Fruit fly (Drosophila melanogaster) whole organism, embryonic: ENCODE measurements around the gene Spx.

Source experiments
- BEAF-32 ChIP-seq: fragments of 200-800 bp; sonication (Bioruptor generic); optimal IDR thresholded peaks from 3 replicates; lab custom pipeline; 2017; ENCODE audit warnings: missing biosample characterization, missing genetic modification characterization, mild to moderate bottlenecking, moderate library complexity, missing genetic modification reagents
- BtbVII ChIP-seq: fragments of 200-800 bp; sonication (Bioruptor generic); optimal IDR thresholded peaks from 3 replicates; lab custom pipeline; 2017; ENCODE audit warnings: missing biosample characterization, mild to moderate bottlenecking, missing genetic modification characterization
- CG10147 ChIP-seq: fragments of 200-800 bp; sonication (Bioruptor generic); optimal IDR thresholded peaks from 2 replicates; lab custom pipeline; 2019; ENCODE audit warnings: missing biosample characterization, mild to moderate bottlenecking, missing genetic modification characterization, moderate library complexity
- CG10543 ChIP-seq: fragments of 200-800 bp; sonication (Bioruptor generic); optimal IDR thresholded peaks from 3 replicates; lab custom pipeline; 2017; ENCODE audit warnings: missing biosample characterization, mild to moderate bottlenecking, missing genetic modification characterization, moderate library complexity
- CG12155 ChIP-seq: fragments of 200-800 bp; sonication (Bioruptor generic); optimal IDR thresholded peaks from 3 replicates; lab custom pipeline; 2016; ENCODE audit warnings: missing biosample characterization, missing genetic modification characterization
- CG12744 ChIP-seq: fragments of 200-800 bp; sonication (Bioruptor generic); optimal IDR thresholded peaks from 2 replicates; lab custom pipeline; 2016; ENCODE audit warnings: missing biosample characterization, missing genetic modification characterization
- CG14667 ChIP-seq: fragments of 200-800 bp; sonication (Bioruptor generic); IDR thresholded peaks from 2 replicates; pipeline ENCODE4 v1.3.6; 2022; ENCODE audit warnings: missing biosample characterization, missing genetic modification characterization
- CG14965 ChIP-seq: fragments of 200-800 bp; sonication (Bioruptor generic); optimal IDR thresholded peaks from 2 replicates; lab custom pipeline; 2016; ENCODE audit warnings: missing biosample characterization, missing genetic modification characterization, borderline replicate concordance
- CG16779 ChIP-seq: fragments of 200-800 bp; sonication (Bioruptor generic); IDR thresholded peaks from 2 replicates; pipeline ENCODE4 v1.3.6; 2022; ENCODE audit warnings: missing biosample characterization, missing genetic modification characterization
- CG17359 ChIP-seq: fragments of 200-800 bp; sonication (Bioruptor generic); optimal IDR thresholded peaks from 3 replicates; lab custom pipeline; 2018; ENCODE audit warnings: missing biosample characterization, mild to moderate bottlenecking, missing genetic modification characterization, moderate library complexity
- CG2712 ChIP-seq: fragments of 200-800 bp; optimal IDR thresholded peaks from 3 replicates; lab custom pipeline; 2019; ENCODE audit warnings: missing biosample characterization, mild to moderate bottlenecking, missing genetic modification characterization, moderate library complexity
- CG34376 ChIP-seq: fragments of 200-800 bp; sonication (Bioruptor generic); optimal IDR thresholded peaks from 2 replicates; lab custom pipeline; 2018; ENCODE audit warnings: missing biosample characterization, mild to moderate bottlenecking, missing genetic modification characterization
- CG3847 ChIP-seq: fragments of 200-800 bp; sonication (Bioruptor generic); IDR thresholded peaks from 2 replicates; pipeline ENCODE4 v1.3.6; 2022; ENCODE audit warnings: missing biosample characterization, missing genetic modification characterization
- CG6175 ChIP-seq: fragments of 200-800 bp; sonication (Bioruptor generic); IDR thresholded peaks from 3 replicates; pipeline ENCODE4 v1.3.6; 2022; ENCODE audit warnings: missing biosample characterization, missing genetic modification characterization
- CG6272 ChIP-seq: fragments of 200-800 bp; sonication (Bioruptor generic); IDR thresholded peaks from 2 replicates; pipeline ENCODE4 v1.3.6; 2022; ENCODE audit warnings: missing biosample characterization, missing genetic modification characterization
- CG7357 ChIP-seq: fragments of 200-800 bp; sonication (Bioruptor generic); IDR thresholded peaks from 3 replicates; pipeline ENCODE4 v1.3.6; 2022; ENCODE audit warnings: missing biosample characterization, missing genetic modification characterization
- CG7745 ChIP-seq: fragments of 200-800 bp; sonication (Bioruptor generic); optimal IDR thresholded peaks from 2 replicates; lab custom pipeline; 2018; ENCODE audit warnings: missing biosample characterization, mild to moderate bottlenecking, missing genetic modification characterization, moderate library complexity
- CG7987 ChIP-seq: fragments of 200-800 bp; sonication (Bioruptor generic); optimal IDR thresholded peaks from 2 replicates; lab custom pipeline; 2018; ENCODE audit warnings: missing biosample characterization, mild to moderate bottlenecking, missing genetic modification characterization, moderate library complexity
- Doc3 ChIP-seq: fragments of 200-800 bp; sonication (Bioruptor generic); IDR thresholded peaks from 3 replicates; pipeline ENCODE4 v1.3.6; 2022; ENCODE audit warnings: missing biosample characterization, missing genetic modification characterization; ENCODE audit not compliant: partially characterized antibody
- Dref ChIP-seq: fragments of 200-800 bp; sonication (Bioruptor generic); IDR thresholded peaks from 2 replicates; pipeline ENCODE4 v1.3.6; 2022; ENCODE audit warnings: missing biosample characterization, missing genetic modification characterization
- Ets97D ChIP-seq: fragments of 200-800 bp; sonication (Bioruptor generic); optimal IDR thresholded peaks from 3 replicates; lab custom pipeline; 2016; ENCODE audit warnings: missing biosample characterization, missing genetic modification characterization
- GATAe ChIP-seq: fragments of 200-800 bp; sonication (Bioruptor generic); conservative IDR thresholded peaks from 2 replicates; pipeline ENCODE4 v1.3.6; 2022; ENCODE audit warnings: missing biosample characterization, missing genetic modification characterization
- H15 ChIP-seq: fragments of 200-800 bp; sonication (Bioruptor generic); IDR thresholded peaks from 3 replicates; pipeline ENCODE4 v1.3.6; 2022; ENCODE audit warnings: missing biosample characterization, missing genetic modification characterization
- Hey ChIP-seq: fragments of 200-800 bp; sonication (Bioruptor generic); optimal IDR thresholded peaks from 3 replicates; lab custom pipeline; 2018; ENCODE audit warnings: missing biosample characterization, mild to moderate bottlenecking, missing genetic modification characterization
- Hmr ChIP-seq: fragments of 200-800 bp; sonication (Bioruptor generic); optimal IDR thresholded peaks from 3 replicates; lab custom pipeline; 2017; ENCODE audit warnings: mild to moderate bottlenecking, missing biosample characterization, missing genetic modification reagents, missing genetic modification characterization
- Med ChIP-seq: fragments of 200-800 bp; sonication (Bioruptor generic); peaks from one replicate; lab custom pipeline; 2016; ENCODE audit warnings: missing biosample characterization, missing genetic modification characterization, mild to moderate bottlenecking, inconsistent platforms, moderate library complexity
- Ravus ChIP-seq: fragments of 200-800 bp; sonication (Bioruptor generic); IDR thresholded peaks from 2 replicates; pipeline ENCODE4 v1.3.6; 2022; ENCODE audit warnings: missing biosample characterization, missing genetic modification characterization
- TFAM ChIP-seq: fragments of 200-800 bp; sonication (Bioruptor generic); optimal IDR thresholded peaks from 2 replicates; lab custom pipeline; 2017; ENCODE audit warnings: missing biosample characterization, missing genetic modification characterization, inconsistent platforms
- amos ChIP-seq: fragments of 200-800 bp; sonication (Bioruptor generic); IDR thresholded peaks from 2 replicates; pipeline ENCODE4 v1.3.6; 2022; ENCODE audit warnings: missing biosample characterization, missing genetic modification characterization; ENCODE audit not compliant: partially characterized antibody
- aop ChIP-seq: fragments of 200-800 bp; sonication (Bioruptor generic); IDR thresholded peaks from 2 replicates; pipeline ENCODE4 v1.3.6; 2022; ENCODE audit warnings: missing biosample characterization, missing genetic modification characterization
- bsh ChIP-seq, 2 experiments: fragments of 200-800 bp; sonication (Bioruptor generic); optimal IDR thresholded peaks; 2 replicates each; lab custom pipeline; 2017 to 2018; ENCODE audit warnings: mild to moderate bottlenecking in 2 of 2, missing biosample characterization in 2 of 2, missing genetic modification characterization in 2 of 2, moderate library complexity in 1 of 2
- crp ChIP-seq, 2 experiments: fragments of 200-800 bp; sonication (Bioruptor generic); optimal IDR thresholded peaks; 2 replicates in 1 of 2; 3 replicates in 1 of 2; lab custom pipeline; 2017; ENCODE audit warnings: missing biosample characterization in 2 of 2, missing genetic modification characterization in 2 of 2, mild to moderate bottlenecking in 1 of 2, moderate library complexity in 1 of 2
- cwo ChIP-seq: fragments of 200-800 bp; sonication (Bioruptor generic); optimal IDR thresholded peaks from 3 replicates; lab custom pipeline; 2017; ENCODE audit warnings: missing biosample characterization, missing genetic modification characterization, mild to moderate bottlenecking, moderate library complexity, missing genetic modification reagents
- dpn ChIP-seq, 2 experiments: fragments of 200-800 bp; sonication (Bioruptor generic); optimal IDR thresholded peaks; 3 replicates each; lab custom pipeline; 2016; ENCODE audit warnings: missing biosample characterization in 2 of 2, missing genetic modification characterization in 2 of 2
- exex ChIP-seq: fragments of 200-800 bp; sonication (Bioruptor generic); optimal IDR thresholded peaks from 4 replicates; lab custom pipeline; 2018; ENCODE audit warnings: missing biosample characterization, mild to moderate bottlenecking, missing genetic modification characterization, moderate library complexity
- fd3F ChIP-seq: fragments of 200-800 bp; sonication (Bioruptor generic); optimal IDR thresholded peaks from 2 replicates; lab custom pipeline; 2018; ENCODE audit warnings: missing biosample characterization, mild to moderate bottlenecking, missing genetic modification characterization, moderate library complexity
- ftz-f1 ChIP-seq: fragments of 200-800 bp; sonication (Bioruptor generic); optimal IDR thresholded peaks from 2 replicates; lab custom pipeline; 2016; ENCODE audit warnings: missing biosample characterization, missing genetic modification characterization
- fu2 ChIP-seq: fragments of 200-800 bp; sonication (Bioruptor generic); optimal IDR thresholded peaks from 2 replicates; lab custom pipeline; 2016; ENCODE audit warnings: missing biosample characterization, missing genetic modification characterization
- her ChIP-seq: fragments of 200-800 bp; sonication (Bioruptor generic); optimal IDR thresholded peaks from 2 replicates; lab custom pipeline; 2016; ENCODE audit warnings: missing biosample characterization, missing genetic modification characterization
- lab ChIP-seq: fragments of 200-800 bp; sonication (Bioruptor generic); optimal IDR thresholded peaks from 3 replicates; lab custom pipeline; 2017; ENCODE audit warnings: missing biosample characterization, missing genetic modification characterization, mild to moderate bottlenecking, moderate library complexity, missing genetic modification reagents
- lilli ChIP-seq: fragments of 200-800 bp; sonication (Bioruptor generic); optimal IDR thresholded peaks from 3 replicates; lab custom pipeline; 2016; ENCODE audit warnings: missing biosample characterization, missing genetic modification characterization
- mam ChIP-seq: fragments of 200-800 bp; sonication (Bioruptor generic); optimal IDR thresholded peaks from 3 replicates; lab custom pipeline; 2016; ENCODE audit warnings: missing biosample characterization, missing genetic modification characterization
- mirr ChIP-seq: fragments of 200-800 bp; sonication (Bioruptor generic); optimal IDR thresholded peaks from 3 replicates; lab custom pipeline; 2018; ENCODE audit warnings: missing biosample characterization, mild to moderate bottlenecking, missing genetic modification characterization
- mld ChIP-seq: fragments of 200-800 bp; sonication (Bioruptor generic); IDR thresholded peaks from 3 replicates; pipeline ENCODE4 v1.3.6; 2022; ENCODE audit warnings: missing biosample characterization, missing genetic modification characterization; ENCODE audit not compliant: partially characterized antibody
- p53 ChIP-seq: fragments of 200-800 bp; sonication (Bioruptor generic); optimal IDR thresholded peaks from 2 replicates; lab custom pipeline; 2016; ENCODE audit warnings: missing biosample characterization, missing genetic modification characterization
- schlank ChIP-seq: fragments of 200-800 bp; sonication (Bioruptor generic); optimal IDR thresholded peaks from 2 replicates; lab custom pipeline; 2018; ENCODE audit warnings: missing biosample characterization, mild to moderate bottlenecking, missing genetic modification characterization
- scrt ChIP-seq: fragments of 200-800 bp; sonication (Bioruptor generic); optimal IDR thresholded peaks from 2 replicates; lab custom pipeline; 2018; ENCODE audit warnings: missing biosample characterization, mild to moderate bottlenecking, missing genetic modification characterization, moderate library complexity
- sna ChIP-seq: fragments of 200-800 bp; sonication (Bioruptor generic); IDR thresholded peaks from 2 replicates; pipeline ENCODE4 v1.3.6; 2022; ENCODE audit warnings: missing biosample characterization, missing genetic modification characterization; ENCODE audit not compliant: partially characterized antibody
- sqz ChIP-seq: fragments of 200-800 bp; sonication (Bioruptor generic); optimal IDR thresholded peaks from 3 replicates; lab custom pipeline; 2018; ENCODE audit warnings: missing biosample characterization, mild to moderate bottlenecking, missing genetic modification characterization
- sr ChIP-seq: fragments of 200-800 bp; sonication (Bioruptor generic); IDR thresholded peaks from 3 replicates; pipeline ENCODE4 v1.3.6; 2022; ENCODE audit warnings: missing biosample characterization, missing genetic modification characterization
- sug ChIP-seq: fragments of 200-800 bp; optimal IDR thresholded peaks from 2 replicates; lab custom pipeline; 2019; ENCODE audit warnings: missing biosample characterization, mild to moderate bottlenecking, missing genetic modification characterization, moderate library complexity
- yki ChIP-seq: fragments of >200 bp; optimal IDR thresholded peaks from 3 replicates; lab custom pipeline; 2018
- z ChIP-seq: fragments of 200-800 bp; sonication (Bioruptor generic); IDR thresholded peaks from 3 replicates; pipeline ENCODE4 v1.3.6; 2022; ENCODE audit warnings: missing biosample characterization, missing genetic modification characterization

Gene Spx

DNA sequence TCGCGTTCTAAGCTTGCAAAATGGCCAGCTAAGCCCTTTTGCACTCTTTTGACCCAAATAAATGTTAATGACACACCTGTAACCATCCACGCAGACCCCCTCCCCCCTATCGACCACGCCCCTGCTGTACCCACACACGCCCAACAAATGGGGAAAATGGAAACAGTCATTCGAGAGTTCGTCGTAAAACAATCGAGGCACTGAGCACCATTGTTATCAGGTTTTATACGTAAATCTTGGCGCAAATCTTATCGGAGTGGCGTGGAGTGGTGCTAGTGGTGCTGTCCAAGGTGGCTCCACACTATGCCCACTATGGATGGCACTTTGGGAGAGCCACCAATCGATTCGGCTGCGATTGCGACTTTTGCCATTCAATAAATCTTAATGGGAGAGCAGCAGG is 8.8 kb downstream of the Spx start (continued):
- TF ChIP-seq p53 (GFP tag; lab: Kevin White, UChicago) (no peak), Ets97D (no peak), CG6175 (0 out of 3 replicates have a peak, but pooled peaks have one; percentile 22), GATAe (GFP tag; lab: Robert Waterston, UW) (peak; percentile 52; the same call in 1 of the 2 replicates), Med (peak; percentile 30), sqz (GFP tag; lab: Kevin White, UChicago) (no peak), CG12155 (GFP tag; lab: Kevin White, UChicago) (no peak), fd3F (no peak), CG16779 (GFP tag; lab: Robert Waterston, UW) (no peak), BtbVII (no peak), ftz-f1 (GFP tag; lab: Kevin White, UChicago) (peak; percentile 45), Dref (GFP tag; lab: Robert Waterston, UW) (0 out of 2 replicates have a peak, but pooled peaks have one; percentile 7), exex (tag; lab: Kevin White, UChicago) (peak; percentile 70), CG6272 (GFP tag; lab: Robert Waterston, UW) (no peak), lab (GFP tag; lab: Kevin White, UChicago) (peak; percentile 27), bsh (GFP tag; optimal IDR thresholded peaks at IDR 0.05; lab: Kevin White, UChicago) (no peak), mam (no peak), sr (GFP tag; lab: Robert Waterston, UW) (no peak), BEAF-32 (GFP tag; lab: Kevin White, UChicago) (no peak), Ravus (GFP tag; lab: Robert Waterston, UW) (no peak), CG3847 (0 out of 2 replicates have a peak, but pooled peaks have one; percentile 5), mld (no peak), CG7357 (no peak), CG2712 (no peak), scrt (GFP tag; lab: Kevin White, UChicago) (peak; percentile 21), CG7987 (GFP tag; lab: Kevin White, UChicago) (no peak), cwo (GFP tag; lab: Kevin White, UChicago) (peak; percentile 54), H15 (no peak), her (GFP tag; lab: Kevin White, UChicago) (no peak), aop (GFP tag; lab: Robert Waterston, UW) (no peak), mirr (GFP tag; lab: Kevin White, UChicago) (peak; percentile 81), Hey (peak; percentile 16), CG10543 (peak; percentile 19), sug (tag; lab: Kevin White, UChicago) (peak; percentile 62), amos (no peak), TFAM (GFP tag; lab: Kevin White, UChicago) (no peak), schlank (peak; percentile 46), Doc3 (GFP tag; lab: Robert Waterston, UW) (no peak), fu2 (GFP tag; lab: Kevin White, UChicago) (no peak), yki (lab: Kevin White, UChicago) (no peak)

DNA sequence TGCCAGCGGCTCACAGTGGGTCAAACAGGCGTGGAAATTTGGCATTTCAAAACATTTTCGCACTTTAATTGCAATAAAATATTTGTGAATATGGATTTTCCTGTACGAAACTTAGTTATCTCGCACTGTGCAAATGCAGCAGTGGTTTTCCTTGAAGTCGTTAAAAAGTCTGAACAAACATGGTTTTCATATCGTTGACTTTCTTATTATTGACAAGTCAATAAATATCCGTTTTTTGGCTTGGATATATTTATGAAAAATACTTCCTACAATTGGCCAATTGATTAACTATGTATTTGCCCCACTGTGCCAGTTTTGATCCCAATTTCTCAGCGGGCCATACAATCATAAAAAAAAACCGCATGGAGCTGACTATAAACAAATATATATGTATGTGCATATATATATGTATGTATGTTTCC is 9.8 kb downstream of the Spx start:
- TF ChIP-seq CG17359 (tag; lab: Kevin White, UChicago), result peak; percentile 96
- peak; percentile 86 for TF ChIP-seq CG34376 (GFP tag; lab: Kevin White, UChicago)
- TF ChIP-seq sna (GFP tag; lab: Robert Waterston, UW), result 0 out of 2 replicates have a peak, but pooled peaks have one; percentile 33
- TF ChIP-seq CG14667 (GFP tag; lab: Robert Waterston, UW), result peak; percentile 87
- TF ChIP-seq crp (GFP tag; optimal IDR thresholded peaks at IDR 0.05; lab: Kevin White, UChicago), result peak in 1 of 2 experiments; percentile 67
- peak; percentile 96 for TF ChIP-seq lilli (GFP tag; lab: Kevin White, UChicago)
- no peak for TF ChIP-seq CG7745 (tag; lab: Kevin White, UChicago)
- peak; percentile 96 to 97 for TF ChIP-seq dpn (GFP tag; optimal IDR thresholded peaks at IDR 0.05; lab: Kevin White, UChicago)
- TF ChIP-seq CG12744 (GFP tag; lab: Kevin White, UChicago), result peak; percentile 84
- TF ChIP-seq CG10147 (GFP tag; lab: Kevin White, UChicago), result peak; percentile 92
- TF ChIP-seq CG14965 (GFP tag; lab: Kevin White, UChicago), result peak; percentile 69
- peak; percentile 90 for TF ChIP-seq CG12155 (GFP tag; lab: Kevin White, UChicago)
- peak; percentile 96 for TF ChIP-seq Hmr
- peak; percentile 69; the same call in 2 of the 3 replicates for TF ChIP-seq z
